Worm (Caenorhabditis elegans) whole organism, mixed stage, embryonic: ENCODE data around the gene eel-1.

Source experiments
- bed-3 ChIP-seq: fragments of 200-800 bp; sonication (Bioruptor generic); optimal IDR thresholded peaks from 3 replicates; lab custom pipeline; 2018; ENCODE audit warnings: mild to moderate bottlenecking, missing genetic modification characterization, moderate library complexity, missing compliant biosample characterization
- blmp-1 ChIP-seq: fragments of 150-350 bp; optimal IDR thresholded peaks from 2 replicates; lab custom pipeline; 2014; ENCODE audit warnings: missing biosample characterization, missing genetic modification characterization
- cnd-1 ChIP-seq: fragments of 200-800 bp; sonication (Bioruptor generic); optimal IDR thresholded peaks from 2 replicates; lab custom pipeline; 2018; ENCODE audit warnings: mild to moderate bottlenecking, missing genetic modification characterization, missing compliant biosample characterization
- elt-1 ChIP-seq: sonication (generic microtip); optimal IDR thresholded peaks from 2 replicates; lab custom pipeline; 2017; ENCODE audit warnings: missing genetic modification characterization, mild to moderate bottlenecking, missing compliant biosample characterization, antibody characterized with exemption, moderate library complexity, borderline replicate concordance; ENCODE audit not compliant: insufficient read depth
- ham-2 ChIP-seq: fragments of 200-800 bp; sonication (Bioruptor generic); optimal IDR thresholded peaks from 2 replicates; lab custom pipeline; 2018; ENCODE audit warnings: mild to moderate bottlenecking, missing genetic modification characterization, missing compliant biosample characterization
- lin-13 ChIP-seq: fragments of 150-350 bp; optimal IDR thresholded peaks from 2 replicates; lab custom pipeline; 2014; ENCODE audit warnings: missing biosample characterization, missing genetic modification characterization
- lin-32 ChIP-seq: fragments of 200-800 bp; sonication (Bioruptor generic); optimal IDR thresholded peaks from 2 replicates; lab custom pipeline; 2018; ENCODE audit warnings: mild to moderate bottlenecking, missing genetic modification characterization, missing compliant biosample characterization
- lsy-2 ChIP-seq: fragments of 150-350 bp; optimal IDR thresholded peaks from 2 replicates; lab custom pipeline; 2014; ENCODE audit warnings: missing biosample characterization, missing genetic modification characterization
- mab-5 ChIP-seq: fragments of 150-350 bp; optimal IDR thresholded peaks from 2 replicates; lab custom pipeline; 2014; ENCODE audit warnings: missing biosample characterization, missing genetic modification characterization
- nhr-12 ChIP-seq: fragments of 150-350 bp; optimal IDR thresholded peaks from 2 replicates; lab custom pipeline; 2014; ENCODE audit warnings: missing biosample characterization, missing genetic modification characterization
- nhr-237 ChIP-seq: fragments of 150-350 bp; optimal IDR thresholded peaks from 2 replicates; lab custom pipeline; 2014; ENCODE audit warnings: missing biosample characterization, missing genetic modification characterization
- nhr-76 ChIP-seq: sonication (generic microtip); optimal IDR thresholded peaks from 2 replicates; lab custom pipeline; 2017; ENCODE audit warnings: missing biosample characterization, missing genetic modification characterization
- sem-2 ChIP-seq: fragments of 200-800 bp; sonication (Bioruptor generic); optimal IDR thresholded peaks from 2 replicates; lab custom pipeline; 2018; ENCODE audit warnings: mild to moderate bottlenecking, missing genetic modification characterization, missing compliant biosample characterization
- snpc-4 ChIP-seq: fragments of 150-350 bp; optimal IDR thresholded peaks from 2 replicates; lab custom pipeline; 2014; ENCODE audit warnings: missing biosample characterization, missing genetic modification characterization
- sptf-1 ChIP-seq: sonication (generic microtip); optimal IDR thresholded peaks from 2 replicates; lab custom pipeline; 2017; ENCODE audit warnings: mild to moderate bottlenecking, missing genetic modification characterization, moderate library complexity, missing compliant biosample characterization
- unc-62 ChIP-seq: fragments of 150-350 bp; optimal IDR thresholded peaks from 2 replicates; lab custom pipeline; 2014; ENCODE audit warnings: missing biosample characterization, missing genetic modification reagents, missing genetic modification characterization
- ztf-11 ChIP-seq: fragments of 150-350 bp; optimal IDR thresholded peaks from 2 replicates; lab custom pipeline; 2014; ENCODE audit warnings: missing biosample characterization, missing genetic modification characterization

The eel-1 gene

DNA sequence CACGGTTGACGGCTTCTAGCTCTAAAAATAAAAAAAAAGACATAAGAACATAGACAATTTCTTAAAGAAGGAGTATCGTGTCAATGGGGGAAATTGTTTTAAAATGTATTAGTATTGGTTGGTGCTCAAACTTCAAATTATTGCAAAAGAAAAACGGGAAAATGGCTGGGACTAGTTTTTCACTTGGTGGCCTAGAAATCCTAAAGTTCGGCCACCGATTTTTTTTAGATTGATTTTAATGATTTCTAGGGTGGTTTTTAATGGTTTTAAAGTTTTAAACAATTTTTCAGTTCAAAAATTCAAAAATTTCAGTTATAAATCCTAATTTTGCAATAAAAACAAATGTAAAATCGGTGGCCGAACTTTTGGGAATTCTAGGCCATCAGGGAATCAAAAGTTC, 63.2 kb downstream of the eel-1 start:
- TF ChIP-seq snpc-4 (tag; lab: Kevin White, UChicago), result no peak
- TF ChIP-seq bed-3 (GFP tag; lab: Kevin White, UChicago), result no peak
- TF ChIP-seq mab-5 (tag; lab: Kevin White, UChicago), result no peak
- no peak for TF ChIP-seq cnd-1 (tag; lab: Kevin White, UChicago)
- no peak for TF ChIP-seq ham-2 (GFP tag; lab: Kevin White, UChicago)
- TF ChIP-seq sem-2 (GFP tag; lab: Kevin White, UChicago), result no peak
- no peak for TF ChIP-seq blmp-1 (tag; lab: Kevin White, UChicago)
- TF ChIP-seq lin-13 (tag; lab: Kevin White, UChicago), result no peak
- TF ChIP-seq nhr-76 (tag; lab: Kevin White, UChicago), result no peak
- TF ChIP-seq ztf-11, result no peak
- no peak for TF ChIP-seq nhr-12 (tag; lab: Kevin White, UChicago)
- no peak for TF ChIP-seq elt-1
- TF ChIP-seq sptf-1 (tag; lab: Kevin White, UChicago), result no peak
- TF ChIP-seq unc-62 (GFP tag; lab: Kevin White, UChicago), result no peak
- no peak for TF ChIP-seq lsy-2 (tag; lab: Kevin White, UChicago)
- TF ChIP-seq lin-32, result no peak
- no peak for TF ChIP-seq nhr-237
